Worm (Caenorhabditis elegans) whole organism, L4/young adult: ENCODE data around the gene Y113G7B.28.

Experiments
- dao-5 ChIP-seq: sonication (generic microtip); optimal IDR thresholded peaks from 2 replicates; lab custom pipeline; 2016; ENCODE audit warnings: missing genotype, missing genetic modification characterization, moderate library complexity, missing compliant biosample characterization
- him-1 ChIP-seq: sonication (generic microtip); optimal IDR thresholded peaks from 2 replicates; lab custom pipeline; 2016; ENCODE audit warnings: missing genotype, missing genetic modification reagents, missing genetic modification characterization, missing compliant biosample characterization

DNA sequence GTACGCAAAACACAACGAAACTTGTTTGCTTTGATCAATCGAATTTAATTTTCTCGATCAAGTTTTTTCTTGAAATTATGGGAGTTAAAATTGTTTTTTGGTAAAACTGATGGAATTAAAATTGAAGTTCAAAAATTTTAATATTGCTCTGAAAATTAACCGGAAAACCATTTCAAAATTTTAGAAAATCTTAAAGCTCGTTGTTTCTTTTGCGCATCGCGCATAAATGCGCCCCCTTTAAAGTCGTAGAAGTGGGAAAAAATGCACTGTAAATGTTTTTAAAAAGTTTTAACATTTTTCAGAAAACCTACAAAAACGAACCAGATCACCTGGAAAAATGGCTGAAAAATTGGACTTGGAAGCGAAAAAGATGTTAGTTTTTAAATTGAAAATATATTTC, 7.3 kb downstream of the Y113G7B.28 start, which contains the start of gene fbxa-113:
- TF ChIP-seq dao-5 = no peak
- TF ChIP-seq him-1 (tag; lab: Kevin White, UChicago) = no peak
